Worm (Caenorhabditis elegans): ENCODE measurements around the gene nas-22.

- TF ChIP-seq ceh-40 (GFP tag; IDR thresholded peaks at IDR 0.05) (no peak), cebp-1 (GFP tag; IDR thresholded peaks at IDR 0.05) (no peak), cebp-1 (tag; optimal IDR thresholded peaks at IDR 0.05) (no peak), ets-4 (GFP tag; optimal IDR thresholded peaks at IDR 0.05) (no peak), F33H1.4 (GFP tag; IDR thresholded peaks at IDR 0.05) (no peak), ama-1 (optimal IDR thresholded peaks at IDR 0.05) (no peak), ama-1 (GFP tag; optimal IDR thresholded peaks at IDR 0.05) (no peak), bed-1 (GFP tag; IDR thresholded peaks at IDR 0.05) (no peak), madf-3 (GFP tag; IDR thresholded peaks at IDR 0.05) (no peak), madf-6 (GFP tag; IDR thresholded peaks at IDR 0.05) (no peak), ZK185.1 (tag; optimal IDR thresholded peaks at IDR 0.05; ENCODE audit: poor library complexity, severe bottlenecking) (no peak), F10E7.11 (tag; optimal IDR thresholded peaks at IDR 0.05) (no peak), athp-1 (tag; optimal IDR thresholded peaks at IDR 0.05) (no peak), T26A5.8 (tag; optimal IDR thresholded peaks at IDR 0.05) (no peak)
These were observed 21.8 kb downstream of the nas-22 start, which contains the start of gene htrl-1 for ce11 chrV:11496283-11496682.
